Fruit fly (Drosophila melanogaster) whole organism, embryonic: ENCODE measurements around the gene CG45011.

Experiments
- C15 ChIP-seq: fragments of 200-800 bp; sonication (Bioruptor generic); IDR thresholded peaks from 3 replicates; pipeline ENCODE4 v1.3.6; 2022; ENCODE audit warnings: missing biosample characterization, missing genetic modification characterization
- CG10209 ChIP-seq: fragments of 200-800 bp; sonication (Bioruptor generic); optimal IDR thresholded peaks from 3 replicates; lab custom pipeline; 2017; ENCODE audit warnings: missing biosample characterization, mild to moderate bottlenecking, missing genetic modification characterization, missing genetic modification reagents
- CG10366 ChIP-seq: fragments of 200-800 bp; sonication (Bioruptor generic); IDR thresholded peaks from 2 replicates; pipeline ENCODE4 v1.3.6; 2022; ENCODE audit warnings: missing biosample characterization, missing genetic modification characterization
- CG12769 ChIP-seq: fragments of 200-800 bp; sonication (Bioruptor generic); optimal IDR thresholded peaks from 2 replicates; lab custom pipeline; 2019; ENCODE audit warnings: missing biosample characterization, mild to moderate bottlenecking, missing genetic modification characterization, moderate library complexity
- CG14441 ChIP-seq: fragments of 200-800 bp; sonication (Bioruptor generic); IDR thresholded peaks from 2 replicates; pipeline ENCODE4 v1.3.6; 2022; ENCODE audit warnings: missing biosample characterization, missing genetic modification characterization
- CG16779 ChIP-seq: fragments of 200-800 bp; sonication (Bioruptor generic); IDR thresholded peaks from 2 replicates; pipeline ENCODE4 v1.3.6; 2022; ENCODE audit warnings: missing biosample characterization, missing genetic modification characterization
- CG17359 ChIP-seq: fragments of 200-800 bp; sonication (Bioruptor generic); optimal IDR thresholded peaks from 3 replicates; lab custom pipeline; 2018; ENCODE audit warnings: missing biosample characterization, mild to moderate bottlenecking, missing genetic modification characterization, moderate library complexity
- CG32532 ChIP-seq: fragments of 200-800 bp; sonication (Bioruptor generic); IDR thresholded peaks from 2 replicates; pipeline ENCODE4 v1.3.6; 2022; ENCODE audit warnings: missing biosample characterization, missing genetic modification characterization
- CG34376 ChIP-seq: fragments of 200-800 bp; sonication (Bioruptor generic); optimal IDR thresholded peaks from 2 replicates; lab custom pipeline; 2018; ENCODE audit warnings: missing biosample characterization, mild to moderate bottlenecking, missing genetic modification characterization
- CG4282 ChIP-seq: fragments of 200-800 bp; sonication (Bioruptor generic); optimal IDR thresholded peaks from 2 replicates; lab custom pipeline; 2016; ENCODE audit warnings: missing biosample characterization, missing genetic modification characterization
- CG4360 ChIP-seq: fragments of 200-800 bp; sonication (Bioruptor generic); IDR thresholded peaks from 2 replicates; pipeline ENCODE4 v1.3.6; 2022; ENCODE audit warnings: missing biosample characterization, missing genetic modification characterization
- CG7963 ChIP-seq: fragments of 200-800 bp; sonication (Bioruptor generic); IDR thresholded peaks from 3 replicates; pipeline ENCODE4 v1.3.6; 2022; ENCODE audit warnings: missing biosample characterization, missing genetic modification characterization; ENCODE audit not compliant: partially characterized antibody
- CG8388 ChIP-seq: fragments of 200-800 bp; sonication (Bioruptor generic); optimal IDR thresholded peaks from 2 replicates; lab custom pipeline; 2019; ENCODE audit warnings: missing biosample characterization, mild to moderate bottlenecking, missing genetic modification characterization, moderate library complexity
- CG8765 ChIP-seq: fragments of 200-800 bp; sonication (Bioruptor generic); IDR thresholded peaks from 2 replicates; pipeline ENCODE4 v1.3.6; 2022; ENCODE audit warnings: missing biosample characterization, missing genetic modification characterization
- CG8924 ChIP-seq: fragments of 200-800 bp; optimal IDR thresholded peaks from 3 replicates; lab custom pipeline; 2019; ENCODE audit warnings: missing biosample characterization, mild to moderate bottlenecking, missing genetic modification characterization, moderate library complexity
- CkIIα-i1 ChIP-seq: fragments of 200-800 bp; sonication (Bioruptor generic); IDR thresholded peaks from 2 replicates; pipeline ENCODE4 v1.3.6; 2022; ENCODE audit warnings: missing biosample characterization, missing genetic modification characterization
- D19A ChIP-seq: fragments of 200-800 bp; optimal IDR thresholded peaks from 3 replicates; lab custom pipeline; 2019; ENCODE audit warnings: missing biosample characterization, mild to moderate bottlenecking, missing genetic modification characterization, moderate library complexity
- Dbx ChIP-seq: fragments of 200-800 bp; sonication (Bioruptor generic); IDR thresholded peaks from 3 replicates; pipeline ENCODE4 v1.3.6; 2022; ENCODE audit warnings: missing biosample characterization, missing genetic modification characterization
- Dek ChIP-seq: fragments of 200-800 bp; sonication (Bioruptor generic); optimal IDR thresholded peaks from 3 replicates; lab custom pipeline; 2019; ENCODE audit warnings: missing biosample characterization, mild to moderate bottlenecking, missing genetic modification characterization, moderate library complexity
- Dref ChIP-seq: fragments of 200-800 bp; sonication (Bioruptor generic); IDR thresholded peaks from 2 replicates; pipeline ENCODE4 v1.3.6; 2022; ENCODE audit warnings: missing biosample characterization, missing genetic modification characterization
- Drgx ChIP-seq: fragments of 200-800 bp; sonication (Bioruptor generic); IDR thresholded peaks from 2 replicates; pipeline ENCODE4 v1.3.6; 2022; ENCODE audit warnings: missing biosample characterization, missing genetic modification characterization
- E2f1 ChIP-seq: fragments of 200-800 bp; sonication (Bioruptor generic); IDR thresholded peaks from 2 replicates; pipeline ENCODE4 v1.3.6; 2022; ENCODE audit warnings: missing biosample characterization, missing genetic modification characterization
- Eip74EF ChIP-seq, 2 experiments: fragments of 200-800 bp in 1 of 2; fragments of >200 bp in 1 of 2; sonication (Bioruptor generic) in 1 of 2; optimal IDR thresholded peaks; 2 replicates each; lab custom pipeline; 2017 to 2019; ENCODE audit warnings: missing biosample characterization in 2 of 2, missing genetic modification characterization in 2 of 2, mild to moderate bottlenecking in 1 of 2, moderate library complexity in 1 of 2
- Gug ChIP-seq: fragments of 200-800 bp; sonication (Bioruptor generic); IDR thresholded peaks from 4 replicates; pipeline ENCODE4 v1.3.6; 2022; ENCODE audit warnings: missing biosample characterization, missing genetic modification characterization
- HLH54F ChIP-seq: fragments of 200-800 bp; sonication (Bioruptor generic); optimal IDR thresholded peaks from 3 replicates; lab custom pipeline; 2016; ENCODE audit warnings: missing biosample characterization, missing genetic modification characterization
- HLHmδ ChIP-seq: fragments of 200-800 bp; sonication (Bioruptor generic); optimal IDR thresholded peaks from 2 replicates; lab custom pipeline; 2018; ENCODE audit warnings: missing biosample characterization, mild to moderate bottlenecking, missing genetic modification characterization, moderate library complexity
- Hr78 ChIP-seq, 2 experiments: fragments of 200-800 bp in 1 of 2; fragments of >200 bp in 1 of 2; sonication (Bioruptor generic) in 1 of 2; optimal IDR thresholded peaks; 2 replicates each; lab custom pipeline; 2017 to 2019; ENCODE audit warnings: missing biosample characterization in 2 of 2, missing genetic modification characterization in 2 of 2, mild to moderate bottlenecking in 1 of 2, moderate library complexity in 1 of 2
- MESR4 ChIP-seq: fragments of 200-800 bp; sonication (Bioruptor generic); optimal IDR thresholded peaks from 2 replicates; lab custom pipeline; 2018; ENCODE audit warnings: missing biosample characterization, mild to moderate bottlenecking, missing genetic modification characterization, moderate library complexity
- Nf-YB ChIP-seq: fragments of 200-800 bp; sonication (Bioruptor generic); optimal IDR thresholded peaks from 3 replicates; lab custom pipeline; 2019; ENCODE audit warnings: missing biosample characterization, mild to moderate bottlenecking, missing genetic modification characterization, moderate library complexity
- NfI ChIP-seq: fragments of 200-800 bp; sonication (Bioruptor generic); optimal IDR thresholded peaks from 3 replicates; lab custom pipeline; 2018; ENCODE audit warnings: missing biosample characterization, mild to moderate bottlenecking, missing genetic modification characterization, moderate library complexity
- br ChIP-seq: fragments of >200 bp; optimal IDR thresholded peaks from 2 replicates; lab custom pipeline; 2017
- caup ChIP-seq: fragments of 200-800 bp; sonication (Bioruptor generic); optimal IDR thresholded peaks from 3 replicates; lab custom pipeline; 2017; ENCODE audit warnings: missing biosample characterization, mild to moderate bottlenecking, missing genetic modification characterization, moderate library complexity; ENCODE audit not compliant: severe bottlenecking
- chif ChIP-seq, 2 experiments: fragments of 200-800 bp; sonication (Bioruptor generic); optimal IDR thresholded peaks; 3 replicates each; lab custom pipeline; 2016; ENCODE audit warnings: missing biosample characterization in 2 of 2, missing genetic modification characterization in 2 of 2
- chm ChIP-seq: fragments of 200-800 bp; sonication (Bioruptor generic); IDR thresholded peaks from 2 replicates; pipeline ENCODE4 v1.3.6; 2022; ENCODE audit warnings: missing biosample characterization, missing genetic modification characterization
- crol ChIP-seq: fragments of 200-800 bp; sonication (Bioruptor generic); IDR thresholded peaks from 2 replicates; pipeline ENCODE4 v1.3.6; 2022; ENCODE audit warnings: missing biosample characterization, missing genetic modification characterization
- dm ChIP-seq: fragments of 200-800 bp; sonication (Bioruptor generic); optimal IDR thresholded peaks from 3 replicates; lab custom pipeline; 2016; ENCODE audit warnings: missing biosample characterization, missing genetic modification characterization
- dpn ChIP-seq, 2 experiments: fragments of 200-800 bp; sonication (Bioruptor generic); optimal IDR thresholded peaks; 3 replicates each; lab custom pipeline; 2016; ENCODE audit warnings: missing biosample characterization in 2 of 2, missing genetic modification characterization in 2 of 2
- gfzf ChIP-seq: fragments of 200-800 bp; sonication (Bioruptor generic); optimal IDR thresholded peaks from 2 replicates; lab custom pipeline; 2016; ENCODE audit warnings: missing biosample characterization, mild to moderate bottlenecking, missing genetic modification characterization, moderate library complexity
- gro ChIP-seq: fragments of 200-800 bp; sonication (Bioruptor generic); optimal IDR thresholded peaks from 2 replicates; lab custom pipeline; 2016; ENCODE audit warnings: missing biosample characterization, missing genetic modification characterization
- inv ChIP-seq: fragments of 200-800 bp; sonication (Bioruptor generic); IDR thresholded peaks from 2 replicates; pipeline ENCODE4 v1.3.6; 2022; ENCODE audit warnings: missing biosample characterization, missing genetic modification characterization; ENCODE audit not compliant: partially characterized antibody
- kah ChIP-seq: fragments of 200-800 bp; sonication (Bioruptor generic); optimal IDR thresholded peaks from 2 replicates; lab custom pipeline; 2018; ENCODE audit warnings: missing biosample characterization, mild to moderate bottlenecking, missing genetic modification characterization
- knrl ChIP-seq: fragments of 200-800 bp; sonication (Bioruptor generic); IDR thresholded peaks from 3 replicates; pipeline ENCODE4 v1.3.6; 2022; ENCODE audit warnings: missing biosample characterization, missing genetic modification characterization; ENCODE audit not compliant: partially characterized antibody
- pb ChIP-seq: fragments of 200-800 bp; sonication (Bioruptor generic); optimal IDR thresholded peaks from 3 replicates; lab custom pipeline; 2016; ENCODE audit warnings: missing biosample characterization, missing genetic modification characterization
- psq ChIP-seq: fragments of 200-800 bp; sonication (Bioruptor generic); optimal IDR thresholded peaks from 2 replicates; lab custom pipeline; 2017; ENCODE audit warnings: missing biosample characterization, missing genetic modification characterization
- pzg ChIP-seq: fragments of 200-800 bp; sonication (Bioruptor generic); optimal IDR thresholded peaks from 3 replicates; lab custom pipeline; 2018; ENCODE audit warnings: missing biosample characterization, mild to moderate bottlenecking, missing genetic modification characterization, moderate library complexity
- tin ChIP-seq: fragments of 200-800 bp; sonication (Bioruptor generic); optimal IDR thresholded peaks from 3 replicates; lab custom pipeline; 2016; ENCODE audit warnings: missing biosample characterization, missing genetic modification characterization
- ttk ChIP-seq: fragments of 200-800 bp; sonication (Bioruptor generic); IDR thresholded peaks from 2 replicates; pipeline ENCODE4 v2.1.2; 2022; ENCODE audit warnings: missing biosample characterization, missing genetic modification characterization
- unc-4 ChIP-seq: fragments of 200-800 bp; sonication (Bioruptor generic); IDR thresholded peaks from 2 replicates; pipeline ENCODE4 v1.3.6; 2022; ENCODE audit warnings: missing biosample characterization, missing genetic modification characterization; ENCODE audit not compliant: partially characterized antibody
- zf30C ChIP-seq: fragments of 200-800 bp; sonication (Bioruptor generic); optimal IDR thresholded peaks from 3 replicates; lab custom pipeline; 2018; ENCODE audit warnings: missing biosample characterization, mild to moderate bottlenecking, missing genetic modification characterization

Gene CG45011

dm6 chr2L:11807697-11808226, 26.1 kb upstream of the CG45011 start (continued):
- TF ChIP-seq CG12769 (tag; lab: Kevin White, UChicago) = peak; percentile 88
- no peak for TF ChIP-seq Eip74EF (GFP tag; optimal IDR thresholded peaks at IDR 0.05; lab: Kevin White, UChicago)
- TF ChIP-seq inv (GFP tag; lab: Robert Waterston, UW) = peak; percentile 23; the same call in 1 of the 2 replicates
- TF ChIP-seq CG8765 = no peak
- peak; percentile 25 for TF ChIP-seq pzg (GFP tag; lab: Kevin White, UChicago)
- TF ChIP-seq Dek (tag; lab: Kevin White, UChicago) = peak; percentile 27
- peak; percentile 57 for TF ChIP-seq caup (GFP tag; lab: Kevin White, UChicago)
- TF ChIP-seq CG8388 (GFP tag; lab: Kevin White, UChicago) = no peak
- TF ChIP-seq CG10366 (GFP tag; lab: Robert Waterston, UW) = no peak
- TF ChIP-seq psq (GFP tag; lab: Kevin White, UChicago) = peak; percentile 96
- no peak for TF ChIP-seq CG14441
- peak; percentile 13; the same call in 1 of the 4 replicates for TF ChIP-seq Gug (GFP tag; lab: Robert Waterston, UW)
- TF ChIP-seq HLH54F (GFP tag; lab: Kevin White, UChicago) = peak; percentile 11
- no peak for TF ChIP-seq CG10209 (GFP tag; lab: Kevin White, UChicago)
- TF ChIP-seq CG34376 (GFP tag; lab: Kevin White, UChicago) = peak; percentile 52
- TF ChIP-seq ttk (GFP tag; lab: Robert Waterston, UW) = peak; percentile 24; the same call in 1 of the 2 replicates
- TF ChIP-seq gro (GFP tag; lab: Kevin White, UChicago) = peak; percentile 54
- peak; percentile 5 for TF ChIP-seq kah (GFP tag; lab: Kevin White, UChicago)
- TF ChIP-seq Hr78 (GFP tag; optimal IDR thresholded peaks at IDR 0.05; lab: Kevin White, UChicago) = no peak
- TF ChIP-seq knrl (GFP tag; lab: Robert Waterston, UW) = peak; percentile 25; the same call in 1 of the 3 replicates
- TF ChIP-seq CG4282 = no peak
- TF ChIP-seq D19A (tag; lab: Kevin White, UChicago) = no peak
- TF ChIP-seq CG8924 (tag; lab: Kevin White, UChicago) = peak; percentile 14
- no peak for TF ChIP-seq CkIIα-i1 (GFP tag; lab: Robert Waterston, UW)
- TF ChIP-seq Dbx (GFP tag; lab: Robert Waterston, UW) = peak; percentile 68; the same call in 2 of the 3 replicates
- peak; percentile 20 for TF ChIP-seq HLHmδ (GFP tag; lab: Kevin White, UChicago)
- no peak for TF ChIP-seq gfzf
- peak; percentile 8 for TF ChIP-seq NfI (GFP tag; lab: Kevin White, UChicago)
- TF ChIP-seq unc-4 = peak; percentile 23
- TF ChIP-seq CG17359 (tag; lab: Kevin White, UChicago) = peak; percentile 20
- TF ChIP-seq Dref (GFP tag; lab: Robert Waterston, UW) = 0 out of 2 replicates have a peak, but pooled peaks have one; percentile 23
- no peak for TF ChIP-seq tin (GFP tag; lab: Kevin White, UChicago)
- no peak for TF ChIP-seq CG4360 (GFP tag; lab: Robert Waterston, UW)
- peak; percentile 16 for TF ChIP-seq zf30C (GFP tag; lab: Kevin White, UChicago)
- peak; percentile 43; the same call in 1 of the 2 replicates for TF ChIP-seq Drgx (GFP tag; lab: Robert Waterston, UW)
- peak; percentile 28 for TF ChIP-seq MESR4
- TF ChIP-seq C15 (GFP tag; lab: Robert Waterston, UW) = no peak
- no peak for TF ChIP-seq br (lab: Kevin White, UChicago)
- peak; percentile 9; the same call in 1 of the 2 replicates for TF ChIP-seq E2f1 (GFP tag; lab: Robert Waterston, UW)
- peak; percentile 39 for TF ChIP-seq dm (GFP tag; lab: Kevin White, UChicago)
- TF ChIP-seq CG32532 = peak; percentile 34; the same call in 1 of the 2 replicates
- no peak for TF ChIP-seq CG7963 (GFP tag; lab: Robert Waterston, UW)
- peak; percentile 85 for TF ChIP-seq CG16779
- TF ChIP-seq pb (GFP tag; lab: Kevin White, UChicago) = peak; percentile 53
- TF ChIP-seq Nf-YB (GFP tag; lab: Kevin White, UChicago) = peak; percentile 32
- TF ChIP-seq chif (GFP tag; optimal IDR thresholded peaks at IDR 0.05; lab: Kevin White, UChicago) = no peak
- TF ChIP-seq chm (GFP tag; lab: Robert Waterston, UW) = peak; percentile 67; the same call in 1 of the 2 replicates
- TF ChIP-seq dpn (GFP tag; optimal IDR thresholded peaks at IDR 0.05; lab: Kevin White, UChicago) = peak in 1 of 2 experiments; percentile 5
- TF ChIP-seq crol (GFP tag; lab: Robert Waterston, UW) = peak; percentile 100
